Worm (Caenorhabditis elegans): ENCODE data around the gene Y53F4B.36.

ce11 chrII:15143729-15144128 lies 32.0 kb upstream of the Y53F4B.36 start:
- no peak for TF ChIP-seq ama-1 (optimal IDR thresholded peaks at IDR 0.05)
- no peak for TF ChIP-seq nhr-77 (tag; optimal IDR thresholded peaks at IDR 0.05)
- TF ChIP-seq mdl-1 (tag; optimal IDR thresholded peaks at IDR 0.05) = no peak
- no peak for TF ChIP-seq snpc-4 (tag; optimal IDR thresholded peaks at IDR 0.05)
- TF ChIP-seq R02D3.7 (tag; optimal IDR thresholded peaks at IDR 0.05) = no peak
- TF ChIP-seq nhr-129 (tag; optimal IDR thresholded peaks at IDR 0.05) = no peak
- no peak for TF ChIP-seq sma-9 (GFP tag; optimal IDR thresholded peaks at IDR 0.05)
- no peak for TF ChIP-seq sma-9 (tag; optimal IDR thresholded peaks at IDR 0.05)
- no peak for TF ChIP-seq alr-1 (tag; optimal IDR thresholded peaks at IDR 0.05)
- TF ChIP-seq dmd-4 (tag; optimal IDR thresholded peaks at IDR 0.05) = no peak
- no peak for TF ChIP-seq nhr-237 (tag; optimal IDR thresholded peaks at IDR 0.05)
- no peak for TF ChIP-seq fos-1 (tag; optimal IDR thresholded peaks at IDR 0.05)
- no peak for TF ChIP-seq Y55F3AM.14 (GFP tag; optimal IDR thresholded peaks at IDR 0.05)
- TF ChIP-seq nhr-6 (tag; optimal IDR thresholded peaks at IDR 0.05) = no peak
